Fruit fly (Drosophila melanogaster) whole organism, embryonic: ENCODE measurements around the gene Plod.
A peak's percentile ranks its signal among the peaks of the same experiment; 100 is the strongest.

Experiments
- Asciz ChIP-seq: fragments of 200-800 bp; sonication (Bioruptor generic); optimal IDR thresholded peaks from 2 replicates; lab custom pipeline; 2017; ENCODE audit warnings: missing biosample characterization, mild to moderate bottlenecking, missing genetic modification characterization, missing genetic modification reagents
- CG10267 ChIP-seq: fragments of 200-800 bp; sonication (Bioruptor generic); optimal IDR thresholded peaks from 2 replicates; lab custom pipeline; 2018; ENCODE audit warnings: missing biosample characterization, mild to moderate bottlenecking, missing genetic modification characterization, moderate library complexity
- CG10321 ChIP-seq: fragments of 200-800 bp; sonication (Bioruptor generic); IDR thresholded peaks from 2 replicates; pipeline ENCODE4 v1.3.6; 2022; ENCODE audit warnings: missing biosample characterization, missing genetic modification characterization
- CG11696 ChIP-seq: fragments of 200-800 bp; sonication (Bioruptor generic); IDR thresholded peaks from 2 replicates; pipeline ENCODE4 v1.3.6; 2022; ENCODE audit warnings: missing biosample characterization, missing genetic modification characterization
- CG11723 ChIP-seq: fragments of 200-800 bp; sonication (Bioruptor generic); optimal IDR thresholded peaks from 2 replicates; lab custom pipeline; 2017; ENCODE audit warnings: missing biosample characterization, mild to moderate bottlenecking, missing genetic modification characterization
- CG12744 ChIP-seq: fragments of 200-800 bp; sonication (Bioruptor generic); optimal IDR thresholded peaks from 2 replicates; lab custom pipeline; 2016; ENCODE audit warnings: missing biosample characterization, missing genetic modification characterization
- CG15479 ChIP-seq: fragments of 200-800 bp; sonication (Bioruptor generic); optimal IDR thresholded peaks from 3 replicates; lab custom pipeline; 2019; ENCODE audit warnings: missing biosample characterization, mild to moderate bottlenecking, missing genetic modification characterization, moderate library complexity
- CG18262 ChIP-seq: fragments of 200-800 bp; optimal IDR thresholded peaks from 3 replicates; lab custom pipeline; 2019; ENCODE audit warnings: missing biosample characterization, mild to moderate bottlenecking, missing genetic modification characterization, moderate library complexity
- CG30403 ChIP-seq: fragments of 200-800 bp; sonication (Bioruptor generic); optimal IDR thresholded peaks from 3 replicates; lab custom pipeline; 2016; ENCODE audit warnings: missing biosample characterization, missing genetic modification characterization
- CG4820 ChIP-seq: fragments of 200-800 bp; sonication (Bioruptor generic); optimal IDR thresholded peaks from 3 replicates; lab custom pipeline; 2016; ENCODE audit warnings: missing biosample characterization, missing genetic modification characterization
- CG6765 ChIP-seq: fragments of 200-800 bp; sonication (Bioruptor generic); optimal IDR thresholded peaks from 3 replicates; lab custom pipeline; 2017; ENCODE audit warnings: missing biosample characterization, mild to moderate bottlenecking, missing genetic modification characterization
- CG7271 ChIP-seq: fragments of 200-800 bp; sonication (Bioruptor generic); optimal IDR thresholded peaks from 2 replicates; lab custom pipeline; 2018; ENCODE audit warnings: missing biosample characterization, mild to moderate bottlenecking, missing genetic modification characterization, moderate library complexity
- CG7963 ChIP-seq: fragments of 200-800 bp; sonication (Bioruptor generic); IDR thresholded peaks from 3 replicates; pipeline ENCODE4 v1.3.6; 2022; ENCODE audit warnings: missing biosample characterization, missing genetic modification characterization; ENCODE audit not compliant: partially characterized antibody
- CG8290 ChIP-seq, 3 experiments: fragments of 200-800 bp; sonication (Bioruptor generic); optimal IDR thresholded peaks; 2 replicates each; lab custom pipeline; 2016 to 2019; ENCODE audit warnings: missing biosample characterization in 3 of 3, missing genetic modification characterization in 3 of 3, mild to moderate bottlenecking in 2 of 3, moderate library complexity in 1 of 3
- CG8359 ChIP-seq: fragments of 200-800 bp; sonication (Bioruptor generic); optimal IDR thresholded peaks from 2 replicates; lab custom pipeline; 2017; ENCODE audit warnings: missing biosample characterization, mild to moderate bottlenecking, missing genetic modification characterization, borderline replicate concordance
- D ChIP-seq, 2 experiments: fragments of 200-800 bp in 1 of 2; fragments of >200 bp in 1 of 2; sonication (Bioruptor generic) in 1 of 2; optimal IDR thresholded peaks; 2 replicates in 1 of 2; 3 replicates in 1 of 2; lab custom pipeline; 2017; ENCODE audit warnings: mild to moderate bottlenecking in 1 of 2, missing biosample characterization in 1 of 2, missing genetic modification characterization in 1 of 2, missing genetic modification reagents in 1 of 2
- Dref ChIP-seq: fragments of 200-800 bp; sonication (Bioruptor generic); IDR thresholded peaks from 2 replicates; pipeline ENCODE4 v1.3.6; 2022; ENCODE audit warnings: missing biosample characterization, missing genetic modification characterization
- Mad ChIP-seq: fragments of 200-800 bp; sonication (Bioruptor generic); optimal IDR thresholded peaks from 2 replicates; lab custom pipeline; 2016; ENCODE audit warnings: missing biosample characterization, missing genetic modification characterization
- Med ChIP-seq: fragments of 200-800 bp; sonication (Bioruptor generic); peaks from one replicate; lab custom pipeline; 2016; ENCODE audit warnings: missing biosample characterization, missing genetic modification characterization, mild to moderate bottlenecking, inconsistent platforms, moderate library complexity
- Oaz ChIP-seq: fragments of 200-800 bp; sonication (Bioruptor generic); IDR thresholded peaks from 2 replicates; pipeline ENCODE4 v1.3.6; 2022; ENCODE audit warnings: missing biosample characterization, missing genetic modification characterization
- Sry-δ ChIP-seq: fragments of 200-800 bp; sonication (Bioruptor generic); optimal IDR thresholded peaks from 2 replicates; lab custom pipeline; 2016; ENCODE audit warnings: missing biosample characterization, missing genetic modification characterization
- ara ChIP-seq: fragments of 200-800 bp; sonication (Bioruptor generic); IDR thresholded peaks from 2 replicates; pipeline ENCODE4 v1.3.6; 2022; ENCODE audit warnings: missing biosample characterization, missing genetic modification characterization
- bowl ChIP-seq: fragments of 200-800 bp; sonication (Bioruptor generic); IDR thresholded peaks from 2 replicates; pipeline ENCODE4 v1.3.6; 2022; ENCODE audit warnings: missing biosample characterization, missing genetic modification characterization
- cad ChIP-seq: fragments of >200 bp; optimal IDR thresholded peaks from 2 replicates; lab custom pipeline; 2017; ENCODE audit warnings: missing biosample characterization, missing genetic modification characterization
- chif ChIP-seq, 2 experiments: fragments of 200-800 bp; sonication (Bioruptor generic); optimal IDR thresholded peaks; 3 replicates each; lab custom pipeline; 2016; ENCODE audit warnings: missing biosample characterization in 2 of 2, missing genetic modification characterization in 2 of 2
- dmrt11E ChIP-seq: fragments of 200-800 bp; sonication (Bioruptor generic); optimal IDR thresholded peaks from 3 replicates; lab custom pipeline; 2018; ENCODE audit warnings: missing biosample characterization, mild to moderate bottlenecking, missing genetic modification characterization, moderate library complexity
- gce ChIP-seq: fragments of 200-800 bp; sonication (Bioruptor generic); IDR thresholded peaks from 3 replicates; pipeline ENCODE4 v1.3.6; 2022; ENCODE audit warnings: missing biosample characterization, missing genetic modification characterization
- gem ChIP-seq: fragments of 200-800 bp; sonication (Bioruptor generic); optimal IDR thresholded peaks from 2 replicates; lab custom pipeline; 2019; ENCODE audit warnings: missing biosample characterization, mild to moderate bottlenecking, missing genetic modification characterization, moderate library complexity
- kah ChIP-seq: fragments of 200-800 bp; sonication (Bioruptor generic); optimal IDR thresholded peaks from 2 replicates; lab custom pipeline; 2018; ENCODE audit warnings: missing biosample characterization, mild to moderate bottlenecking, missing genetic modification characterization
- lilli ChIP-seq: fragments of 200-800 bp; sonication (Bioruptor generic); optimal IDR thresholded peaks from 3 replicates; lab custom pipeline; 2016; ENCODE audit warnings: missing biosample characterization, missing genetic modification characterization
- lola ChIP-seq, 3 experiments: fragments of >200 bp in 2 of 3; fragments of 200-800 bp in 1 of 3; sonication (Bioruptor generic) in 1 of 3; optimal IDR thresholded peaks; 2 replicates each; lab custom pipeline; 2017 to 2019; ENCODE audit warnings: missing biosample characterization in 3 of 3, missing genetic modification characterization in 3 of 3, mild to moderate bottlenecking in 1 of 3, moderate library complexity in 1 of 3
- nmo ChIP-seq: fragments of 200-800 bp; sonication (Bioruptor generic); optimal IDR thresholded peaks from 2 replicates; lab custom pipeline; 2018; ENCODE audit warnings: missing biosample characterization, mild to moderate bottlenecking, missing genetic modification characterization, moderate library complexity
- tll ChIP-seq, 2 experiments: fragments of 200-800 bp in 1 of 2; fragments of >200 bp in 1 of 2; sonication (Bioruptor generic) in 1 of 2; optimal IDR thresholded peaks; 2 replicates each; lab custom pipeline; 2017 to 2019; ENCODE audit warnings: missing biosample characterization in 2 of 2, missing genetic modification characterization in 2 of 2, mild to moderate bottlenecking in 1 of 2, moderate library complexity in 1 of 2
- trem ChIP-seq: fragments of 200-800 bp; optimal IDR thresholded peaks from 3 replicates; lab custom pipeline; 2019; ENCODE audit warnings: missing biosample characterization, mild to moderate bottlenecking, missing genetic modification characterization, moderate library complexity
- twi ChIP-seq: fragments of 200-800 bp; optimal IDR thresholded peaks from 2 replicates; lab custom pipeline; 2019; ENCODE audit warnings: missing biosample characterization, mild to moderate bottlenecking, missing genetic modification characterization, moderate library complexity
- vfl ChIP-seq: fragments of 200-800 bp; sonication (Bioruptor generic); optimal IDR thresholded peaks from 2 replicates; lab custom pipeline; 2016; ENCODE audit warnings: missing biosample characterization, missing genetic modification characterization
- zen ChIP-seq: fragments of 200-800 bp; sonication (Bioruptor generic); optimal IDR thresholded peaks from 3 replicates; lab custom pipeline; 2018; ENCODE audit warnings: missing biosample characterization, mild to moderate bottlenecking, missing genetic modification characterization, moderate library complexity
- zf30C ChIP-seq: fragments of 200-800 bp; sonication (Bioruptor generic); optimal IDR thresholded peaks from 3 replicates; lab custom pipeline; 2018; ENCODE audit warnings: missing biosample characterization, mild to moderate bottlenecking, missing genetic modification characterization

The Plod gene

dm6 chr3L:11239191-11239641, 33.4 kb upstream of the Plod start (continued):
- TF ChIP-seq CG11696 (GFP tag; lab: Robert Waterston, UW) (no peak), gce (GFP tag; lab: Robert Waterston, UW) (0 out of 3 replicates have a peak, but pooled peaks have one; percentile 38), CG10267 (tag; lab: Kevin White, UChicago) (no peak), Dref (no peak)

- peak; percentile 73 for TF ChIP-seq zf30C
- TF ChIP-seq Med, result peak; percentile 55
- peak; percentile 13 for TF ChIP-seq nmo (GFP tag; lab: Kevin White, UChicago)
- TF ChIP-seq CG6765 (GFP tag; lab: Kevin White, UChicago), result no peak
- TF ChIP-seq CG18262 (tag; lab: Kevin White, UChicago), result peak; percentile 35
- no peak for TF ChIP-seq CG8290 (GFP tag; optimal IDR thresholded peaks at IDR 0.05; lab: Kevin White, UChicago)
- TF ChIP-seq CG8290 (tag; optimal IDR thresholded peaks at IDR 0.05; lab: Kevin White, UChicago), result no peak
- peak in 1 of 2 experiments; percentile 99 for TF ChIP-seq tll (GFP tag; optimal IDR thresholded peaks at IDR 0.05; lab: Kevin White, UChicago)
- 0 out of 3 replicates have a peak, but pooled peaks have one; percentile 26 for TF ChIP-seq CG7963 (GFP tag; lab: Robert Waterston, UW)
- no peak for TF ChIP-seq trem (tag; lab: Kevin White, UChicago)
- no peak for TF ChIP-seq CG11723 (GFP tag; lab: Kevin White, UChicago)
- peak; percentile 53 for TF ChIP-seq CG15479 (GFP tag; lab: Kevin White, UChicago)
- TF ChIP-seq twi (tag; lab: Kevin White, UChicago), result peak; percentile 11
- peak in 1 of 3 experiments; percentile 16 for TF ChIP-seq lola (GFP tag; optimal IDR thresholded peaks at IDR 0.05; lab: Kevin White, UChicago)
- no peak for TF ChIP-seq CG4820
- TF ChIP-seq lilli (GFP tag; lab: Kevin White, UChicago), result no peak
- TF ChIP-seq CG10321, result no peak
- TF ChIP-seq chif (GFP tag; optimal IDR thresholded peaks at IDR 0.05; lab: Kevin White, UChicago), result no peak
- no peak for TF ChIP-seq Oaz (GFP tag; lab: Robert Waterston, UW)
- no peak for TF ChIP-seq Mad (GFP tag; lab: Kevin White, UChicago)
- TF ChIP-seq bowl, result no peak
- TF ChIP-seq dmrt11E (tag; lab: Kevin White, UChicago), result peak; percentile 26
- no peak for TF ChIP-seq kah
- no peak for TF ChIP-seq Sry-δ (GFP tag; lab: Kevin White, UChicago)
- peak; percentile 9 for TF ChIP-seq vfl (GFP tag; lab: Kevin White, UChicago)
- TF ChIP-seq CG7271, result peak; percentile 86
- TF ChIP-seq zen (tag; lab: Kevin White, UChicago), result peak; percentile 100
- TF ChIP-seq CG30403 (GFP tag; lab: Kevin White, UChicago), result no peak
- peak; percentile 9 for TF ChIP-seq D (optimal IDR thresholded peaks at IDR 0.05; lab: Kevin White, UChicago)
- TF ChIP-seq D (GFP tag; optimal IDR thresholded peaks at IDR 0.05; lab: Kevin White, UChicago), result no peak
- TF ChIP-seq CG8359 (GFP tag; lab: Kevin White, UChicago), result no peak
- no peak for TF ChIP-seq Asciz
- no peak for TF ChIP-seq ara
- TF ChIP-seq gem (tag; lab: Kevin White, UChicago), result peak; percentile 3
- peak; percentile 90 for TF ChIP-seq cad (GFP tag; lab: Kevin White, UChicago)
- TF ChIP-seq CG12744 (GFP tag; lab: Kevin White, UChicago), result no peak
Observed at dm6 chr3L:11237127-11237759, 31.4 kb upstream of the Plod start.
